Fruit fly (Drosophila melanogaster) whole organism, embryonic: ENCODE data around the gene CG43355.
A peak's percentile ranks its signal among the peaks of the same experiment; 100 is the strongest.

Experiments used
- Atf3 ChIP-seq: fragments of 200-800 bp; sonication (Bioruptor generic); optimal IDR thresholded peaks from 3 replicates; lab custom pipeline; 2016; ENCODE audit warnings: missing biosample characterization, missing genetic modification characterization
- CG10209 ChIP-seq: fragments of 200-800 bp; sonication (Bioruptor generic); optimal IDR thresholded peaks from 3 replicates; lab custom pipeline; 2017; ENCODE audit warnings: missing biosample characterization, mild to moderate bottlenecking, missing genetic modification characterization, missing genetic modification reagents
- CG1024 ChIP-seq: fragments of 200-800 bp; sonication (Bioruptor generic); IDR thresholded peaks from 2 replicates; pipeline ENCODE4 v1.3.6; 2022; ENCODE audit warnings: missing biosample characterization, missing genetic modification characterization
- CG10565 ChIP-seq: fragments of 200-800 bp; sonication (Bioruptor generic); optimal IDR thresholded peaks from 3 replicates; lab custom pipeline; 2016; ENCODE audit warnings: missing biosample characterization, mild to moderate bottlenecking, missing genetic modification characterization
- CG10654 ChIP-seq: fragments of 200-800 bp; sonication (Bioruptor generic); optimal IDR thresholded peaks from 2 replicates; lab custom pipeline; 2016; ENCODE audit warnings: missing biosample characterization, missing genetic modification characterization
- CG11247 ChIP-seq: fragments of 200-800 bp; sonication (Bioruptor generic); IDR thresholded peaks from 2 replicates; pipeline ENCODE4 v1.3.6; 2022; ENCODE audit warnings: missing biosample characterization, missing genetic modification characterization
- CG11504 ChIP-seq: fragments of 200-800 bp; sonication (Bioruptor generic); optimal IDR thresholded peaks from 3 replicates; lab custom pipeline; 2019; ENCODE audit warnings: missing biosample characterization, mild to moderate bottlenecking, missing genetic modification characterization, moderate library complexity
- CG12104 ChIP-seq: fragments of 200-800 bp; sonication (Bioruptor generic); optimal IDR thresholded peaks from 3 replicates; lab custom pipeline; 2016; ENCODE audit warnings: missing biosample characterization, missing genetic modification characterization
- CG12744 ChIP-seq: fragments of 200-800 bp; sonication (Bioruptor generic); optimal IDR thresholded peaks from 2 replicates; lab custom pipeline; 2016; ENCODE audit warnings: missing biosample characterization, missing genetic modification characterization
- CG14667 ChIP-seq: fragments of 200-800 bp; sonication (Bioruptor generic); IDR thresholded peaks from 2 replicates; pipeline ENCODE4 v1.3.6; 2022; ENCODE audit warnings: missing biosample characterization, missing genetic modification characterization
- CG15011 ChIP-seq: fragments of 200-800 bp; sonication (Bioruptor generic); optimal IDR thresholded peaks from 3 replicates; lab custom pipeline; 2018; ENCODE audit warnings: missing biosample characterization, mild to moderate bottlenecking, missing genetic modification characterization
- CG16779 ChIP-seq: fragments of 200-800 bp; sonication (Bioruptor generic); IDR thresholded peaks from 2 replicates; pipeline ENCODE4 v1.3.6; 2022; ENCODE audit warnings: missing biosample characterization, missing genetic modification characterization
- CG17829 ChIP-seq: fragments of 200-800 bp; optimal IDR thresholded peaks from 2 replicates; lab custom pipeline; 2019; ENCODE audit warnings: missing biosample characterization, mild to moderate bottlenecking, missing genetic modification characterization, moderate library complexity
- CG3065 ChIP-seq: fragments of 200-800 bp; sonication (Bioruptor generic); optimal IDR thresholded peaks from 2 replicates; lab custom pipeline; 2016; ENCODE audit warnings: missing biosample characterization, missing genetic modification characterization
- CG32767 ChIP-seq: fragments of 200-800 bp; sonication (Bioruptor generic); IDR thresholded peaks from 2 replicates; pipeline ENCODE4 v1.3.6; 2022; ENCODE audit warnings: missing biosample characterization, missing genetic modification characterization
- CG32772 ChIP-seq: fragments of 200-800 bp; sonication (Bioruptor generic); IDR thresholded peaks from 2 replicates; pipeline ENCODE4 v1.3.6; 2022; ENCODE audit warnings: missing biosample characterization, missing genetic modification characterization
- CG33213 ChIP-seq: fragments of 200-800 bp; sonication (Bioruptor generic); optimal IDR thresholded peaks from 3 replicates; lab custom pipeline; 2016; ENCODE audit warnings: missing biosample characterization, missing genetic modification characterization
- CG3847 ChIP-seq: fragments of 200-800 bp; sonication (Bioruptor generic); IDR thresholded peaks from 2 replicates; pipeline ENCODE4 v1.3.6; 2022; ENCODE audit warnings: missing biosample characterization, missing genetic modification characterization
- CG4424 ChIP-seq: fragments of 200-800 bp; sonication (Bioruptor generic); optimal IDR thresholded peaks from 3 replicates; lab custom pipeline; 2016; ENCODE audit warnings: missing biosample characterization, missing genetic modification characterization
- CG5953 ChIP-seq: fragments of 200-800 bp; sonication (Bioruptor generic); IDR thresholded peaks from 2 replicates; pipeline ENCODE4 v1.3.6; 2022; ENCODE audit warnings: missing biosample characterization, missing genetic modification characterization
- CG6689 ChIP-seq: fragments of 200-800 bp; sonication (Bioruptor generic); IDR thresholded peaks from 2 replicates; pipeline ENCODE4 v1.3.6; 2022; ENCODE audit warnings: missing biosample characterization, missing genetic modification characterization
- CG7928 ChIP-seq: fragments of 200-800 bp; sonication (Bioruptor generic); optimal IDR thresholded peaks from 2 replicates; lab custom pipeline; 2017; ENCODE audit warnings: missing biosample characterization, mild to moderate bottlenecking, missing genetic modification characterization
- CG8281 ChIP-seq: fragments of 200-800 bp; sonication (Bioruptor generic); optimal IDR thresholded peaks from 2 replicates; lab custom pipeline; 2018; ENCODE audit warnings: missing biosample characterization, mild to moderate bottlenecking, missing genetic modification characterization, moderate library complexity
- CG8944 ChIP-seq: fragments of 200-800 bp; sonication (Bioruptor generic); optimal IDR thresholded peaks from 3 replicates; lab custom pipeline; 2016; ENCODE audit warnings: missing biosample characterization, missing genetic modification characterization
- CG9797 ChIP-seq: fragments of 200-800 bp; sonication (Bioruptor generic); optimal IDR thresholded peaks from 3 replicates; lab custom pipeline; 2018; ENCODE audit warnings: missing biosample characterization, mild to moderate bottlenecking, missing genetic modification characterization
- D19A ChIP-seq: fragments of 200-800 bp; optimal IDR thresholded peaks from 3 replicates; lab custom pipeline; 2019; ENCODE audit warnings: missing biosample characterization, mild to moderate bottlenecking, missing genetic modification characterization, moderate library complexity
- Deaf1 ChIP-seq: fragments of 200-800 bp; optimal IDR thresholded peaks from 3 replicates; lab custom pipeline; 2019; ENCODE audit warnings: missing biosample characterization, mild to moderate bottlenecking, missing genetic modification characterization, moderate library complexity
- Ets65A ChIP-seq: fragments of 200-800 bp; sonication (Bioruptor generic); peaks from one replicate; lab custom pipeline; 2016; ENCODE audit warnings: missing biosample characterization, missing genetic modification characterization
- Ets97D ChIP-seq: fragments of 200-800 bp; sonication (Bioruptor generic); optimal IDR thresholded peaks from 3 replicates; lab custom pipeline; 2016; ENCODE audit warnings: missing biosample characterization, missing genetic modification characterization
- Gug ChIP-seq: fragments of 200-800 bp; sonication (Bioruptor generic); IDR thresholded peaks from 4 replicates; pipeline ENCODE4 v1.3.6; 2022; ENCODE audit warnings: missing biosample characterization, missing genetic modification characterization
- Lpt ChIP-seq: fragments of >200 bp; optimal IDR thresholded peaks from 2 replicates; lab custom pipeline; 2018; ENCODE audit warnings: missing biosample characterization, missing genetic modification characterization
- NC2β ChIP-seq: fragments of 200-800 bp; sonication (Bioruptor generic); optimal IDR thresholded peaks from 2 replicates; lab custom pipeline; 2016; ENCODE audit warnings: missing biosample characterization, missing genetic modification characterization
- Neu2 ChIP-seq: fragments of 200-800 bp; sonication (Bioruptor generic); optimal IDR thresholded peaks from 3 replicates; lab custom pipeline; 2016; ENCODE audit warnings: missing biosample characterization, missing genetic modification characterization, borderline replicate concordance
- Nf-YA ChIP-seq: fragments of 200-800 bp; sonication (Bioruptor generic); IDR thresholded peaks from 2 replicates; pipeline ENCODE4 v1.3.6; 2022; ENCODE audit warnings: missing biosample characterization, missing genetic modification characterization
- Nf-YC ChIP-seq: fragments of 200-800 bp; optimal IDR thresholded peaks from 3 replicates; lab custom pipeline; 2019; ENCODE audit warnings: missing biosample characterization, mild to moderate bottlenecking, missing genetic modification characterization, moderate library complexity
- Oaz ChIP-seq: fragments of 200-800 bp; sonication (Bioruptor generic); IDR thresholded peaks from 2 replicates; pipeline ENCODE4 v1.3.6; 2022; ENCODE audit warnings: missing biosample characterization, missing genetic modification characterization
- Rfx ChIP-seq: fragments of 200-800 bp; sonication (Bioruptor generic); IDR thresholded peaks from 2 replicates; pipeline ENCODE4 v1.3.6; 2022; ENCODE audit warnings: missing biosample characterization, missing genetic modification characterization
- Sox102F ChIP-seq: fragments of 200-800 bp; sonication (Bioruptor generic); optimal IDR thresholded peaks from 2 replicates; lab custom pipeline; 2018; ENCODE audit warnings: missing biosample characterization, mild to moderate bottlenecking, missing genetic modification characterization, moderate library complexity
- Xrp1 ChIP-seq: fragments of 200-800 bp; sonication (Bioruptor generic); IDR thresholded peaks from 2 replicates; pipeline ENCODE4 v1.3.6; 2022; ENCODE audit warnings: missing biosample characterization, missing genetic modification characterization
- cad ChIP-seq: fragments of >200 bp; optimal IDR thresholded peaks from 2 replicates; lab custom pipeline; 2017; ENCODE audit warnings: missing biosample characterization, missing genetic modification characterization
- dan ChIP-seq: fragments of 200-800 bp; sonication (Bioruptor generic); IDR thresholded peaks from 2 replicates; pipeline ENCODE4 v1.3.6; 2022; ENCODE audit warnings: missing biosample characterization, missing genetic modification characterization
- grau ChIP-seq: fragments of 200-800 bp; optimal IDR thresholded peaks from 3 replicates; lab custom pipeline; 2019; ENCODE audit warnings: missing biosample characterization, mild to moderate bottlenecking, missing genetic modification characterization, moderate library complexity
- lmd ChIP-seq: fragments of 200-800 bp; sonication (Bioruptor generic); IDR thresholded peaks from 2 replicates; pipeline ENCODE4 v1.3.6; 2022; ENCODE audit warnings: missing biosample characterization, missing genetic modification characterization
- lola ChIP-seq, 3 experiments: fragments of >200 bp in 2 of 3; fragments of 200-800 bp in 1 of 3; sonication (Bioruptor generic) in 1 of 3; optimal IDR thresholded peaks; 2 replicates each; lab custom pipeline; 2017 to 2019; ENCODE audit warnings: missing biosample characterization in 3 of 3, missing genetic modification characterization in 3 of 3, mild to moderate bottlenecking in 1 of 3, moderate library complexity in 1 of 3
- mirr ChIP-seq: fragments of 200-800 bp; sonication (Bioruptor generic); optimal IDR thresholded peaks from 3 replicates; lab custom pipeline; 2018; ENCODE audit warnings: missing biosample characterization, mild to moderate bottlenecking, missing genetic modification characterization
- oc ChIP-seq: fragments of 200-800 bp; sonication (Bioruptor generic); optimal IDR thresholded peaks from 2 replicates; lab custom pipeline; 2018; ENCODE audit warnings: missing biosample characterization, mild to moderate bottlenecking, missing genetic modification characterization, moderate library complexity
- prd ChIP-seq, 3 experiments: fragments of >200 bp in 2 of 3; fragments of 200-800 bp in 1 of 3; sonication (Bioruptor generic) in 1 of 3; optimal IDR thresholded peaks in 2 of 3; IDR thresholded peaks in 1 of 3; 2 replicates in 2 of 3; 3 replicates in 1 of 3; pipeline versions ENCODE4 v1.3.6 to Lab custom; 2017 to 2022; ENCODE audit warnings: missing biosample characterization in 1 of 3, missing genetic modification characterization in 1 of 3
- pzg ChIP-seq: fragments of 200-800 bp; sonication (Bioruptor generic); optimal IDR thresholded peaks from 3 replicates; lab custom pipeline; 2018; ENCODE audit warnings: missing biosample characterization, mild to moderate bottlenecking, missing genetic modification characterization, moderate library complexity
- shn ChIP-seq: fragments of 200-800 bp; sonication (Bioruptor generic); optimal IDR thresholded peaks from 3 replicates; lab custom pipeline; 2016; ENCODE audit warnings: missing biosample characterization, missing genetic modification characterization
- unpg ChIP-seq: fragments of 200-800 bp; sonication (Bioruptor generic); optimal IDR thresholded peaks from 3 replicates; lab custom pipeline; 2018; ENCODE audit warnings: missing biosample characterization, mild to moderate bottlenecking, missing genetic modification characterization, moderate library complexity
- wor ChIP-seq: fragments of 200-800 bp; sonication (Bioruptor generic); IDR thresholded peaks from 2 replicates; pipeline ENCODE4 v1.3.6; 2022; ENCODE audit warnings: missing biosample characterization, missing genetic modification characterization

The CG43355 gene

dm6 chr2L:11471979-11472514, 12.5 kb upstream of the CG43355 start (continued):
- no peak for TF ChIP-seq Nf-YA
- TF ChIP-seq CG1024 (GFP tag; lab: Robert Waterston, UW): no peak
- TF ChIP-seq CG17829 (tag; lab: Kevin White, UChicago): peak; percentile 25
- TF ChIP-seq wor (GFP tag; lab: Robert Waterston, UW): no peak
- TF ChIP-seq CG5953 (GFP tag; lab: Robert Waterston, UW): no peak
- TF ChIP-seq cad (GFP tag; lab: Kevin White, UChicago): no peak
- no peak for TF ChIP-seq Oaz (GFP tag; lab: Robert Waterston, UW)
- 0 out of 4 replicates have a peak, but pooled peaks have one; percentile 18 for TF ChIP-seq Gug
- TF ChIP-seq Atf3 (GFP tag; lab: Kevin White, UChicago): no peak
- TF ChIP-seq CG14667: no peak
- peak in 1 of 3 experiments; percentile 39 for TF ChIP-seq lola (GFP tag; optimal IDR thresholded peaks at IDR 0.05; lab: Kevin White, UChicago)
- peak; percentile 74 for TF ChIP-seq Ets65A (GFP tag; lab: Kevin White, UChicago)
- TF ChIP-seq Ets97D (GFP tag; lab: Kevin White, UChicago): no peak
- peak; percentile 36 for TF ChIP-seq D19A
- peak; percentile 31 for TF ChIP-seq Sox102F (GFP tag; lab: Kevin White, UChicago)
- TF ChIP-seq prd (optimal IDR thresholded peaks at IDR 0.05; lab: Kevin White, UChicago): no peak
- TF ChIP-seq prd (GFP tag; IDR thresholded peaks at IDR 0.05; lab: Robert Waterston, UW): peak; percentile 49; the same call in 1 of the 3 replicates
- no peak for TF ChIP-seq Lpt (GFP tag; lab: Kevin White, UChicago)
- TF ChIP-seq unpg: no peak
- peak; percentile 22; the same call in 1 of the 2 replicates for TF ChIP-seq lmd
- no peak for TF ChIP-seq CG7928 (GFP tag; lab: Kevin White, UChicago)
- no peak for TF ChIP-seq CG10209 (GFP tag; lab: Kevin White, UChicago)
- no peak for TF ChIP-seq CG12104 (GFP tag; lab: Kevin White, UChicago)
- TF ChIP-seq CG6689 (GFP tag; lab: Robert Waterston, UW): 0 out of 2 replicates have a peak, but pooled peaks have one; percentile 22
- no peak for TF ChIP-seq CG12744 (GFP tag; lab: Kevin White, UChicago)
- no peak for TF ChIP-seq CG8944 (GFP tag; lab: Kevin White, UChicago)
- 0 out of 2 replicates have a peak, but pooled peaks have one; percentile 9 for TF ChIP-seq CG32767 (GFP tag; lab: Robert Waterston, UW)
- TF ChIP-seq CG10565: no peak
- no peak for TF ChIP-seq Neu2
- TF ChIP-seq CG15011 (GFP tag; lab: Kevin White, UChicago): no peak
- TF ChIP-seq CG4424 (GFP tag; lab: Kevin White, UChicago): peak; percentile 25
- no peak for TF ChIP-seq CG10654 (GFP tag; lab: Kevin White, UChicago)
- TF ChIP-seq Xrp1 (GFP tag; lab: Robert Waterston, UW): peak; percentile 65; the same call in 1 of the 2 replicates
- no peak for TF ChIP-seq shn (GFP tag; lab: Kevin White, UChicago)
- no peak for TF ChIP-seq NC2β (GFP tag; lab: Kevin White, UChicago)
- TF ChIP-seq Rfx (GFP tag; lab: Robert Waterston, UW): no peak
- no peak for TF ChIP-seq Deaf1 (tag; lab: Kevin White, UChicago)
- TF ChIP-seq CG11247 (GFP tag; lab: Robert Waterston, UW): no peak
- TF ChIP-seq Nf-YC: no peak
- no peak for TF ChIP-seq CG3847 (GFP tag; lab: Robert Waterston, UW)
- no peak for TF ChIP-seq CG16779 (GFP tag; lab: Robert Waterston, UW)
- TF ChIP-seq oc (tag; lab: Kevin White, UChicago): no peak
- TF ChIP-seq CG8281 (tag; lab: Kevin White, UChicago): no peak
- no peak for TF ChIP-seq mirr (GFP tag; lab: Kevin White, UChicago)
- no peak for TF ChIP-seq CG9797 (GFP tag; lab: Kevin White, UChicago)
- TF ChIP-seq dan (GFP tag; lab: Robert Waterston, UW): no peak
- no peak for TF ChIP-seq CG33213 (GFP tag; lab: Kevin White, UChicago)
- TF ChIP-seq CG32772 (GFP tag; lab: Robert Waterston, UW): no peak
- no peak for TF ChIP-seq pzg (GFP tag; lab: Kevin White, UChicago)
- peak; percentile 42 for TF ChIP-seq CG11504 (tag; lab: Kevin White, UChicago)
- no peak for TF ChIP-seq CG3065 (GFP tag; lab: Kevin White, UChicago)
- TF ChIP-seq grau (tag; lab: Kevin White, UChicago): no peak
